Worm (Caenorhabditis elegans) whole organism, late embryonic: ENCODE results near the gene spat-1.

Source experiments
- C08G9.2 ChIP-seq: sonication (generic microtip); optimal IDR thresholded peaks from 2 replicates; lab custom pipeline; 2016; ENCODE audit warnings: mild to moderate bottlenecking, missing genetic modification characterization, moderate library complexity, missing compliant biosample characterization
- C38D4.7 ChIP-seq: fragments of 200-800 bp; sonication (Bioruptor generic); optimal IDR thresholded peaks from 2 replicates; lab custom pipeline; 2018; ENCODE audit warnings: mild to moderate bottlenecking, missing genetic modification characterization, moderate library complexity, missing compliant biosample characterization
- K09A11.1 ChIP-seq: sonication (generic microtip); optimal IDR thresholded peaks from 2 replicates; lab custom pipeline; 2017; ENCODE audit warnings: antibody characterized with exemption, mild to moderate bottlenecking, missing genetic modification characterization, missing compliant biosample characterization; ENCODE audit not compliant: insufficient read depth
- T23F11.4 ChIP-seq: fragments of 200-800 bp; sonication (Bioruptor generic); optimal IDR thresholded peaks from 2 replicates; lab custom pipeline; 2018; ENCODE audit warnings: mild to moderate bottlenecking, missing genetic modification characterization, missing compliant biosample characterization
- Y22D7AL.16 ChIP-seq: sonication (generic microtip); optimal IDR thresholded peaks from 2 replicates; lab custom pipeline; 2016; ENCODE audit warnings: missing genetic modification characterization, missing compliant biosample characterization
- ama-1 ChIP-seq: fragments of 150-350 bp; optimal IDR thresholded peaks from 2 replicates; lab custom pipeline; 2014
- ceh-18 ChIP-seq: sonication (generic microtip); optimal IDR thresholded peaks from 2 replicates; lab custom pipeline; 2016; ENCODE audit warnings: missing genetic modification characterization, missing compliant biosample characterization
- ceh-24 ChIP-seq: sonication (generic microtip); optimal IDR thresholded peaks from 2 replicates; lab custom pipeline; 2016; ENCODE audit warnings: mild to moderate bottlenecking, missing genetic modification characterization, missing compliant biosample characterization
- ceh-6 ChIP-seq: fragments of 200-800 bp; sonication (Bioruptor generic); optimal IDR thresholded peaks from 2 replicates; lab custom pipeline; 2018; ENCODE audit warnings: mild to moderate bottlenecking, missing genetic modification characterization, missing compliant biosample characterization
- che-1 ChIP-seq: sonication (generic microtip); optimal IDR thresholded peaks from 2 replicates; lab custom pipeline; 2016; ENCODE audit warnings: mild to moderate bottlenecking, missing genetic modification characterization, missing compliant biosample characterization
- dmd-4 ChIP-seq: sonication (generic microtip); optimal IDR thresholded peaks from 2 replicates; lab custom pipeline; 2016; ENCODE audit warnings: borderline replicate concordance, missing genetic modification characterization, missing compliant biosample characterization
- dve-1 ChIP-seq: sonication (generic microtip); optimal IDR thresholded peaks from 2 replicates; lab custom pipeline; 2017; ENCODE audit warnings: antibody characterized with exemption, mild to moderate bottlenecking, missing genetic modification characterization, missing compliant biosample characterization
- elt-2 ChIP-seq: sonication (generic microtip); optimal IDR thresholded peaks from 2 replicates; lab custom pipeline; 2016; ENCODE audit warnings: missing genetic modification reagents, missing genetic modification characterization, missing compliant biosample characterization
- eyg-1 ChIP-seq: sonication (generic microtip); optimal IDR thresholded peaks from 2 replicates; lab custom pipeline; 2016; ENCODE audit warnings: missing genotype, missing genetic modification characterization, missing compliant biosample characterization
- fkh-6 ChIP-seq: sonication (generic microtip); optimal IDR thresholded peaks from 2 replicates; lab custom pipeline; 2016; ENCODE audit warnings: missing genetic modification characterization, missing compliant biosample characterization
- hlh-13 ChIP-seq: fragments of 200-800 bp; sonication (Bioruptor generic); optimal IDR thresholded peaks from 2 replicates; lab custom pipeline; 2018; ENCODE audit warnings: mild to moderate bottlenecking, missing genetic modification characterization, missing compliant biosample characterization
- hlh-30 ChIP-seq: sonication (generic microtip); optimal IDR thresholded peaks from 2 replicates; lab custom pipeline; 2017; ENCODE audit warnings: antibody characterized with exemption, missing genetic modification characterization, missing compliant biosample characterization; ENCODE audit not compliant: insufficient read depth
- hlh-6 ChIP-seq: sonication (generic microtip); optimal IDR thresholded peaks from 2 replicates; lab custom pipeline; 2016; ENCODE audit warnings: missing genotype, missing genetic modification characterization, missing compliant biosample characterization
- hlh-8 ChIP-seq: sonication (generic microtip); optimal IDR thresholded peaks from 2 replicates; lab custom pipeline; 2016; ENCODE audit warnings: missing genotype, missing genetic modification characterization, missing compliant biosample characterization
- mec-3 ChIP-seq: sonication (generic microtip); optimal IDR thresholded peaks from 2 replicates; lab custom pipeline; 2016; ENCODE audit warnings: borderline replicate concordance, missing genetic modification characterization, missing compliant biosample characterization
- nfya-1 ChIP-seq: sonication (generic microtip); optimal IDR thresholded peaks from 2 replicates; lab custom pipeline; 2017; ENCODE audit warnings: missing genetic modification characterization, mild to moderate bottlenecking, missing compliant biosample characterization, antibody characterized with exemption, moderate library complexity
- nhr-11 ChIP-seq: fragments of 150-350 bp; optimal IDR thresholded peaks from 2 replicates; lab custom pipeline; 2014; ENCODE audit warnings: missing biosample characterization, missing genetic modification characterization
- nhr-232 ChIP-seq: sonication (generic microtip); optimal IDR thresholded peaks from 2 replicates; lab custom pipeline; 2016; ENCODE audit warnings: missing genetic modification characterization, missing compliant biosample characterization
- pax-1 ChIP-seq: fragments of 150-350 bp; optimal IDR thresholded peaks from 2 replicates; lab custom pipeline; 2014; ENCODE audit warnings: missing biosample characterization, missing genetic modification characterization
- pha-4 ChIP-seq: fragments of 150-350 bp; optimal IDR thresholded peaks from 2 replicates; lab custom pipeline; 2018; ENCODE audit warnings: missing biosample characterization, missing genetic modification reagents, missing genetic modification characterization
- pqm-1 ChIP-seq: sonication (generic microtip); optimal IDR thresholded peaks from 2 replicates; lab custom pipeline; 2016; ENCODE audit warnings: missing genetic modification characterization, missing compliant biosample characterization
- ref-2 ChIP-seq: sonication (generic microtip); optimal IDR thresholded peaks from 2 replicates; lab custom pipeline; 2016; ENCODE audit warnings: missing genetic modification characterization, missing compliant biosample characterization
- rnt-1 ChIP-seq: sonication (generic microtip); optimal IDR thresholded peaks from 2 replicates; lab custom pipeline; 2016; ENCODE audit warnings: missing genetic modification characterization, missing compliant biosample characterization
- sox-2 ChIP-seq: fragments of 200-800 bp; sonication (Bioruptor generic); IDR thresholded peaks from 2 replicates; pipeline ENCODE4 v1.3.6; 2022; ENCODE audit warnings: missing genetic modification reagents, missing genetic modification characterization, missing compliant biosample characterization
- sox-4 ChIP-seq: sonication (generic microtip); optimal IDR thresholded peaks from 2 replicates; lab custom pipeline; 2017; ENCODE audit warnings: mild to moderate bottlenecking, missing genetic modification characterization, inconsistent platforms, missing compliant biosample characterization
- syd-9 ChIP-seq: sonication (generic microtip); optimal IDR thresholded peaks from 2 replicates; lab custom pipeline; 2016; ENCODE audit warnings: mild to moderate bottlenecking, missing genetic modification characterization, moderate library complexity, missing compliant biosample characterization
- tbx-2 ChIP-seq: sonication (generic microtip); optimal IDR thresholded peaks from 2 replicates; lab custom pipeline; 2016; ENCODE audit warnings: missing genetic modification characterization, missing compliant biosample characterization
- tbx-7 ChIP-seq: sonication (generic microtip); optimal IDR thresholded peaks from 2 replicates; lab custom pipeline; 2016; ENCODE audit warnings: missing genotype, missing genetic modification characterization, missing compliant biosample characterization
- ttx-3 ChIP-seq: sonication (generic microtip); optimal IDR thresholded peaks from 2 replicates; lab custom pipeline; 2016; ENCODE audit warnings: missing genetic modification reagents, missing genetic modification characterization, missing compliant biosample characterization
- unc-42 ChIP-seq: sonication (generic microtip); optimal IDR thresholded peaks from 2 replicates; lab custom pipeline; 2016; ENCODE audit warnings: missing genotype, missing genetic modification characterization, missing compliant biosample characterization
- unc-55 ChIP-seq: sonication (generic microtip); optimal IDR thresholded peaks from 2 replicates; lab custom pipeline; 2017; ENCODE audit warnings: missing biosample characterization, missing genetic modification reagents, missing genetic modification characterization
- unc-86 ChIP-seq: sonication (generic microtip); optimal IDR thresholded peaks from 2 replicates; lab custom pipeline; 2016; ENCODE audit warnings: missing genetic modification characterization, missing compliant biosample characterization
- zip-5 ChIP-seq: sonication (generic microtip); optimal IDR thresholded peaks from 2 replicates; lab custom pipeline; 2016; ENCODE audit warnings: missing genetic modification characterization, missing compliant biosample characterization
- ztf-16 ChIP-seq: sonication (generic microtip); optimal IDR thresholded peaks from 2 replicates; lab custom pipeline; 2017; ENCODE audit warnings: missing genetic modification characterization, missing compliant biosample characterization

The spat-1 gene

ce11 chrII:14537728-14538127 lies 9.2 kb downstream of the spat-1 start, which contains the start of the genes clec-147 and C04H5.7:
TSS of gene clec-147 (minus strand) at chrII:14537828.
TSS of gene C04H5.7 (plus strand) at chrII:14537946.
- TF ChIP-seq elt-2 (tag; lab: Kevin White, UChicago), result no peak
- no peak for TF ChIP-seq nfya-1 (tag; lab: Kevin White, UChicago)
- no peak for TF ChIP-seq hlh-6
- no peak for TF ChIP-seq C38D4.7 (GFP tag; lab: Kevin White, UChicago)
- TF ChIP-seq syd-9, result no peak
- TF ChIP-seq hlh-13, result no peak
- TF ChIP-seq, all 69 proteins: peak for 0

DNA sequence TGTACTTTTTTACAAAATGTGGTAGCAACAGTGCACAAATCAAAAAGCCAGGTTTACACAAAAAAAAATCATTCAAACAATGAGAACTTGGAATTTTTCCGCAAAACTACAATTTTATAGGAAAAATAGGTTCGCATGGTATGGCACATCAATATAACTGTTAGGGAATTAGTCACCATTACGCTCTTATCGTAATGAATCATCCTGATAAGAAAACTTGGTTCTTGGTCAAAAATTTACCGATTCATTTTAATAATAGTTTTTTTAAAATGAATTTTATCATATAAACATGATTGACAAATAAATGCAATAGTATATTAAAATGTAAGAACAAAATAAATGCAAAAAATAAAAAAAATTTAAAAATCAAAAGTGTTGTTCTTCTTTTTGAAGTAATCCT lies 12.0 kb downstream of the spat-1 start:
- TF ChIP-seq hlh-30 (tag; lab: Kevin White, UChicago) (no peak), elt-2 (tag; lab: Kevin White, UChicago) (peak; percentile 44)
- TF ChIP-seq, all 69 proteins: peak for 1

- no peak for TF ChIP-seq ceh-6
- TF ChIP-seq nhr-11 (tag; lab: Kevin White, UChicago), result no peak
- no peak for TF ChIP-seq nhr-232 (tag; lab: Kevin White, UChicago)
- TF ChIP-seq che-1 (tag; lab: Kevin White, UChicago), result no peak
- TF ChIP-seq ztf-16 (tag; lab: Kevin White, UChicago), result no peak
- no peak for TF ChIP-seq tbx-7 (tag; lab: Kevin White, UChicago)
- TF ChIP-seq sox-4, result no peak
- TF ChIP-seq ceh-18 (tag; lab: Kevin White, UChicago), result no peak
- TF ChIP-seq ama-1 (lab: Kevin White, UChicago), result no peak
- no peak for TF ChIP-seq ref-2
- TF ChIP-seq ceh-24 (tag; lab: Kevin White, UChicago), result no peak
- TF ChIP-seq Y22D7AL.16 (tag; lab: Kevin White, UChicago), result no peak
- TF ChIP-seq elt-2 (tag; lab: Kevin White, UChicago), result no peak
- no peak for TF ChIP-seq ttx-3
- TF ChIP-seq unc-55 (GFP tag; lab: Kevin White, UChicago), result no peak
- no peak for TF ChIP-seq pax-1 (tag; lab: Kevin White, UChicago)
- TF ChIP-seq unc-86 (tag; lab: Kevin White, UChicago), result no peak
- no peak for TF ChIP-seq mec-3 (tag; lab: Kevin White, UChicago)
- TF ChIP-seq fkh-6 (tag; lab: Kevin White, UChicago), result no peak
- no peak for TF ChIP-seq C08G9.2 (tag; lab: Kevin White, UChicago)
- TF ChIP-seq, all 69 proteins: peak for 0
These were observed 20.1 kb downstream of the spat-1 start, which contains the start of gene gcy-29 for ce11 chrII:14548691-14549090. TSS of gene gcy-29 (minus strand) at chrII:14548791.

ce11 chrII:14550613-14551012 lies 22.1 kb downstream of the spat-1 start, which contains the start of gene nlp-41:
TSS of gene nlp-41 (plus strand) at chrII:14550913.
- TF ChIP-seq ceh-24 (tag; lab: Kevin White, UChicago) (no peak), pha-4 (tag; lab: Kevin White, UChicago) (no peak), hlh-13 (no peak), unc-42 (tag; lab: Kevin White, UChicago) (no peak), pqm-1 (no peak), elt-2 (tag; lab: Kevin White, UChicago) (no peak), T23F11.4 (no peak), rnt-1 (tag; lab: Kevin White, UChicago) (no peak), dve-1 (tag; lab: Kevin White, UChicago) (no peak), sox-2 (GFP tag; lab: Robert Waterston, UW) (no peak), nfya-1 (tag; lab: Kevin White, UChicago) (no peak), hlh-30 (tag; lab: Kevin White, UChicago) (no peak), hlh-8 (tag; lab: Kevin White, UChicago) (no peak), eyg-1 (tag; lab: Kevin White, UChicago) (no peak), zip-5 (tag; lab: Kevin White, UChicago) (no peak), K09A11.1 (no peak), tbx-2 (tag; lab: Kevin White, UChicago) (no peak), dmd-4 (tag; lab: Kevin White, UChicago) (no peak)
